Worm (Caenorhabditis elegans) whole organism, early embryonic: ENCODE measurements around the gene pdzd-8.
A peak's percentile ranks its signal among the peaks of the same experiment; 100 is the strongest.

ENCODE experiments used
- B0310.2 ChIP-seq: sonication (generic microtip); optimal IDR thresholded peaks from 2 replicates; lab custom pipeline; 2016; ENCODE audit warnings: mild to moderate bottlenecking, missing genetic modification characterization, missing compliant biosample characterization
- F13C5.2 ChIP-seq: sonication (generic microtip); optimal IDR thresholded peaks from 2 replicates; lab custom pipeline; 2017; ENCODE audit warnings: mild to moderate bottlenecking, missing genetic modification characterization, inconsistent platforms, missing compliant biosample characterization
- aly-1 ChIP-seq: sonication (generic microtip); optimal IDR thresholded peaks from 2 replicates; lab custom pipeline; 2016; ENCODE audit warnings: missing genetic modification characterization, missing compliant biosample characterization
- ama-1 ChIP-seq: fragments of 150-350 bp; optimal IDR thresholded peaks from 2 replicates; lab custom pipeline; 2014
- ceh-13 ChIP-seq: fragments of 200-800 bp; sonication (Bioruptor generic); optimal IDR thresholded peaks from 2 replicates; lab custom pipeline; 2018; ENCODE audit warnings: mild to moderate bottlenecking, missing genetic modification characterization, missing compliant biosample characterization
- ceh-36 ChIP-seq: sonication (generic microtip); optimal IDR thresholded peaks from 2 replicates; lab custom pipeline; 2016; ENCODE audit warnings: missing genetic modification characterization, inconsistent platforms, missing compliant biosample characterization
- ets-7 ChIP-seq: sonication (generic microtip); optimal IDR thresholded peaks from 2 replicates; lab custom pipeline; 2016; ENCODE audit warnings: missing genotype, missing genetic modification characterization, missing compliant biosample characterization
- flt-1 ChIP-seq: fragments of 200-800 bp; sonication (Bioruptor generic); IDR thresholded peaks from 2 replicates; pipeline ENCODE4 v1.3.6; 2022; ENCODE audit warnings: missing genetic modification characterization, missing compliant biosample characterization
- hmbx-1 ChIP-seq: sonication (generic microtip); optimal IDR thresholded peaks from 2 replicates; lab custom pipeline; 2016; ENCODE audit warnings: mild to moderate bottlenecking, missing genetic modification characterization, missing compliant biosample characterization
- hmg-4 ChIP-seq: fragments of 200-800 bp; sonication (Bioruptor generic); optimal IDR thresholded peaks from 2 replicates; lab custom pipeline; 2018; ENCODE audit warnings: mild to moderate bottlenecking, missing genetic modification characterization, missing compliant biosample characterization
- hnd-1 ChIP-seq: sonication (generic microtip); optimal IDR thresholded peaks from 2 replicates; lab custom pipeline; 2016; ENCODE audit warnings: missing genetic modification characterization, missing compliant biosample characterization
- pes-1 ChIP-seq: fragments of 200-800 bp; sonication (Bioruptor generic); IDR thresholded peaks from 2 replicates; pipeline ENCODE4 v1.3.6; 2022; ENCODE audit warnings: missing genetic modification reagents, missing genetic modification characterization, missing compliant biosample characterization
- scrt-1 ChIP-seq: fragments of 200-800 bp; sonication (Bioruptor generic); IDR thresholded peaks from 2 replicates; pipeline ENCODE4 v1.3.6; 2022; ENCODE audit warnings: missing genetic modification characterization, missing compliant biosample characterization
- sea-1 ChIP-seq: fragments of 200-800 bp; sonication (Bioruptor generic); conservative IDR thresholded peaks from 2 replicates; pipeline ENCODE4 v1.3.6; 2022; ENCODE audit warnings: missing genetic modification characterization, missing compliant biosample characterization
- tbx-11 ChIP-seq: fragments of 200-800 bp; sonication (Bioruptor generic); IDR thresholded peaks from 2 replicates; pipeline ENCODE4 v1.3.6; 2022; ENCODE audit warnings: missing genetic modification characterization, missing compliant biosample characterization
- tbx-37 ChIP-seq: fragments of 200-800 bp; sonication (Bioruptor generic); conservative IDR thresholded peaks from 2 replicates; pipeline ENCODE4 v1.3.6; 2022; ENCODE audit warnings: missing genetic modification reagents, missing genetic modification characterization, missing compliant biosample characterization
- tra-4 ChIP-seq: sonication (generic microtip); optimal IDR thresholded peaks from 2 replicates; lab custom pipeline; 2017; ENCODE audit warnings: missing genetic modification characterization, missing compliant biosample characterization

Gene pdzd-8

DNA sequence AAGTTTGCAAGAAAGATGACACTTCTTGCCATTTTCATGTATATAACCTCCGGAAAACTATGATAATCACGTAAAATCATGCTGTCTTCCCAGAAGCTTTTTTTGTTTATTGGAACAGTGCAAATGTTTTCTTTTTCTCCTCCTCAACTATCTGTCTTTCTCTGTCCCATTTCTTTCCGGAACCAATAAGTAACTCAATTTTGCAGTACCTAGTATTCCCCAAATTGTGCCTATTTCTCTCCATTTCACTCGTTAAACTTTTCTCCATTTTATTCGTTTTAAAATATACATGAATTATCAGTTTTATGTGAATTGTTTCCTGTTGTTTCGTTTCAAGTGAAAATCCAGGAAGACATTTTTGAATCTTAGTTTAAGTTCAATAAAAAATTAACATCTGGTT lies 31.9 kb upstream of the pdzd-8 start:
- TF ChIP-seq ets-7 (tag; lab: Kevin White, UChicago) (no peak), scrt-1 (GFP tag; lab: Robert Waterston, UW) (no peak), aly-1 (tag; lab: Kevin White, UChicago) (no peak), B0310.2 (tag; lab: Kevin White, UChicago) (no peak), ama-1 (lab: Kevin White, UChicago) (no peak), pes-1 (GFP tag; lab: Robert Waterston, UW) (no peak), F13C5.2 (no peak), flt-1 (no peak)

DNA sequence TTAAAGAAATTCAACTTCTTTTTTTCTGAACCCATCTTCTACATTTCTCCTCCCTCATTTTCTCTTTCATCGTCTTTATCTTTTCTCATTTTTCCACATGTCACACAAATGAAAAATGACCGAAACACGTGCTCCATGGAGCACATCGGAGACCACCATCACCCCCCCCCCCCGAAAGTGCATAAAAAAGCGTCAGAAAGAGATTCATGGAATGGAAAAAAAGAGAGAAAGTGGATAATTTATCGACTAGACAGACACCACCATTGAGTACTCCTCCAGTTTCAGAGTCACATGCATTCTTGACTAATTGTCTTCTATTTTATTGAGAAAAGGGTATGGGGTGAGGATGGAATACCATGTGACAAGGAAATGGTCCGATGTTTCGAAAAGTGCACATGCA lies 28.2 kb upstream of the pdzd-8 start:
- TF ChIP-seq B0310.2 (tag; lab: Kevin White, UChicago) (no peak), hnd-1 (tag; lab: Kevin White, UChicago) (no peak), ama-1 (lab: Kevin White, UChicago) (no peak), hmbx-1 (tag; lab: Kevin White, UChicago) (no peak), ets-7 (tag; lab: Kevin White, UChicago) (no peak), hmg-4 (GFP tag; lab: Kevin White, UChicago) (no peak), aly-1 (tag; lab: Kevin White, UChicago) (no peak), pes-1 (GFP tag; lab: Robert Waterston, UW) (no peak), ceh-36 (tag; lab: Kevin White, UChicago) (no peak), flt-1 (no peak), ceh-13 (GFP tag; lab: Kevin White, UChicago) (no peak), tbx-11 (GFP tag; lab: Robert Waterston, UW) (no peak), tra-4 (no peak), tbx-37 (GFP tag; lab: Robert Waterston, UW) (no peak), F13C5.2 (no peak), scrt-1 (GFP tag; lab: Robert Waterston, UW) (no peak), sea-1 (GFP tag; lab: Robert Waterston, UW) (no peak)

DNA sequence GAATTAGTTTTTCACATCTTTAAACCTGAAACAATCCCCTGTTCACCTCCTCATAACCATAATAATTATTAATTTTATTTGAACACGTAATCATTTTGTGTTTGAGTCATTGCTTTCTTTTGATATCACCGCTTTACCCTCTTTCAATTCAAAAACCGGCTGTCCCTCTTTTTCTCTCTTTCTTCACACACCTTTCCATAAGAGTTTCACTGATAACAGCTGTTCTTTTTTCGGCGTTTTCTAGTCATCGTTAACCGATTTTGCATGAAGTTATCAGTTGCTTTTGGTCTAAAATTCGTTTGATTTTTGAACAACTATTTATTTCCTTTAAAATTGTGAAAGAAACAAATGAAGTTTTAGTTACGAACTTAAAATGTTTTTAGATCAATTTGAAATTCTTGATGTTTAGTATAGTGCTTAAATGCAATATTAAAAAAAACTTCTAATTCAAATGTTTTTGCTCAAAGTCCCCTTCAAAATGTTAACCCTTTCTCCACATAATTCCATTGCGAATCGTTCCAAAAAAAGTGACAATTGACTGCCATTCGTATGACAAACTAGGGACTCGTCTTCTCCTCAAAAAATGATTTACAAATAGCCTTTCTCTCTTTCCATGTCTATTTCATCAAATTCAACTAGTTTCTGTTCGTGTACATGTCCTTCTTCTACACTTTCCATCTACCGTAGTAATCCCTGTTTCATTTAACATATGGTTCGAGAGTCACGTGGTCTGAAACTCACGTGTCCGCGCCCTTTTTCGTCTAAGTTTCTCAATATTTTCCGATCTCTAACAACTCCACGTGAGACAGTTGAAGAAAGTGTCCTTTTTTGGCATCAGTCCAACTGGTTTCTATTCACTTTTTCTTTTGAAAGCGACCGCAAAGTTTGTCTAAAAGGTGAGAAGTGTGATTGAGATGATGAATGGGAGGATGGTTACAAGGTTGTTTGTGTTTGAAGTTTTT lies 26.0 kb upstream of the pdzd-8 start:
- TF ChIP-seq ets-7 (tag; lab: Kevin White, UChicago) (no peak), F13C5.2 (no peak)

DNA sequence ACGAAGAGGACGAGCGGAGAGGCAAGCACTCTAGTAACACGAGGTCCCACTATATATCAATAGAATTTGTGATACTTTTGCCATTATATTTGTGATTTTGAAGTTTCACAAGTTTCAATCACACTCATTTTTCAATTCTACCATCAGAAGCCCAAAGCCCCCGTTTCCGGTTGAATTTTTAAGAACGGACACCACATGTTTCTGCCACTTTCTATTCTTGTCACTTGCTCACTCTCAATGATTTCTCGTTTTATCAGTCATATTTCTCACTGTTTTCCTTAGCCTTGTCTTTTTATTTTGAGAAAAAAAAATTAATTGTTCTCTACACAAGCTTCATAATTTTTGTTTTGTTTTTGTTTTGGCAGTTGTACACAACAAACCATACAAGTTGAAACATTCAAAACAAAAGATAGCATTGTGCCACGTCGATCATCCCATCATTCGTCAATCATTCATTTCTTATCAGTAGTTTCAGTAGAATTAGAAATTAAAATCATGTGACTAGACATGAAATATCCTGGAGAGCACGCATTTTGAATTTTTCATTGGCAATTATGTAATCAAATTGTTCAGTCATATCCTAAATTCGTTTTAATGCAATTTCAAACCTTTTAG lies 23.3 kb upstream of the pdzd-8 start:
- TF ChIP-seq ets-7 (tag; lab: Kevin White, UChicago), result no peak
- TF ChIP-seq B0310.2 (tag; lab: Kevin White, UChicago), result no peak
- TF ChIP-seq hnd-1 (tag; lab: Kevin White, UChicago), result no peak
- TF ChIP-seq F13C5.2, result no peak
- no peak for TF ChIP-seq hmbx-1 (tag; lab: Kevin White, UChicago)
- no peak for TF ChIP-seq scrt-1 (GFP tag; lab: Robert Waterston, UW)
- no peak for TF ChIP-seq tra-4
- no peak for TF ChIP-seq aly-1 (tag; lab: Kevin White, UChicago)
- no peak for TF ChIP-seq pes-1 (GFP tag; lab: Robert Waterston, UW)
- TF ChIP-seq flt-1, result no peak

DNA sequence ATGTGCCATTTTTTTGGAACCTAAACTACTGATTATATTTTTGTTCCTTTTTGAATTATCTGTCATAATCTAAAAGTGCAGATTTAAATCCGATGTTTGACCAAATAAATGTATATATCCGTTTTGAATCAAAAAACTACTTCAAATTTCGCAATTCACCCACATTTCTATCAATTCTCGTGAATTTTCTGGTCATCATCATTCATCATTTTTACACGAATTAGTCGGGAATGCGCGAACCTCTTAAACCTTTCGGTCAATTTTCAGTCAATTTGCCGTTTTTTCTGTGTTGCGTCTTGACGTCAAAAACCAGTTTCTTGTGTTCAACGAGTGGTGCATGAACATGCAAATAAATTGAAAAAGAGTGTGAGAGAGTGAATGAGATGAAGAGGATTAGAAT lies 21.2 kb upstream of the pdzd-8 start:
- TF ChIP-seq scrt-1 (GFP tag; lab: Robert Waterston, UW), result no peak
- no peak for TF ChIP-seq F13C5.2
- no peak for TF ChIP-seq hmg-4 (GFP tag; lab: Kevin White, UChicago)
- TF ChIP-seq sea-1 (GFP tag; lab: Robert Waterston, UW), result no peak
- no peak for TF ChIP-seq ceh-13 (GFP tag; lab: Kevin White, UChicago)

DNA sequence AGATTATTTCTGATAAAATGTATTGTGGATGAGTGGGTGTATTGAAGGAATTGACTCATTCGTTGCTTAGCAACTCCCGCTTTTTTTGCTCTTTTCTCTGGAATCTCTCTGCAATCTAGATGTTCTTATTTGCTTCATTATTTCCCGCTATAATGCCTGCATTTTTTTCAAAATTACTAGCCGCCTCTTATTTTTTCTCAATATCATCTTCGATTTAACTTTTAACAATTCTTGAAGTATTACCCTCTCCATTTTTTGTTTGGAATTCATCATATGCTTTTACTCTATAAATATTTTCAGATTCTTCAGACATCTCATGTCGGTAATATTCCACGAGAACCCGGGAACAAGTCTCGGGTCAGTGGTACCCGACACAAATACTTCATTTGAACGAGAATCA lies 19.1 kb upstream of the pdzd-8 start, which contains the start of gene tpra-1:
tpra-1 (plus strand) TSS at position 301 of the 400 bp plus-strand sequence.
- TF ChIP-seq ets-7 (tag; lab: Kevin White, UChicago) (no peak), B0310.2 (tag; lab: Kevin White, UChicago) (no peak), aly-1 (tag; lab: Kevin White, UChicago) (no peak), sea-1 (GFP tag; lab: Robert Waterston, UW) (no peak), scrt-1 (GFP tag; lab: Robert Waterston, UW) (no peak), F13C5.2 (no peak), pes-1 (GFP tag; lab: Robert Waterston, UW) (no peak), tbx-37 (GFP tag; lab: Robert Waterston, UW) (no peak)

DNA sequence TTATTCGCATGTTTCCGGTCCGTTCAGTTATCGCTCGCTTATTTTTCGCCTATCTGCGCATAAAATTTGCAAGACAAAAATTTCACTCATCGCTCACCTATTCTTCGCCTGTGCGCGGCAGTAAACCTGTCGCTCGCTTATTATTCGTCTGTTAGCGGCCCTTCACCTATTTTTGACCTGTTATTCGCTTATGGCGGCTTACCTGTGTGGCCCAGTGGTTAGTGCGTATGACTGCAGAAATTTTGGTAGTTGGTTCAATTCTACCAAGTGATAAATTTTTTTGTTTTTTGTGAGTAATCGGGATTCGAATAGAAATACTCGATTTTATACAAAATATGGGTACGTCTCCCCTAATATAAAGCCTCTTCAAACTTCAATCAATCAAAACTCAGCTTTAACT lies 11.3 kb upstream of the pdzd-8 start:
- peak; percentile 86 for TF ChIP-seq scrt-1 (GFP tag; lab: Robert Waterston, UW)
- peak; percentile 84 for TF ChIP-seq sea-1 (GFP tag; lab: Robert Waterston, UW)
- peak; percentile 92 for TF ChIP-seq pes-1 (GFP tag; lab: Robert Waterston, UW)
- peak; percentile 87 for TF ChIP-seq flt-1
- TF ChIP-seq tbx-11 (GFP tag; lab: Robert Waterston, UW), result peak; percentile 82
- peak; percentile 78 for TF ChIP-seq tbx-37 (GFP tag; lab: Robert Waterston, UW)

DNA sequence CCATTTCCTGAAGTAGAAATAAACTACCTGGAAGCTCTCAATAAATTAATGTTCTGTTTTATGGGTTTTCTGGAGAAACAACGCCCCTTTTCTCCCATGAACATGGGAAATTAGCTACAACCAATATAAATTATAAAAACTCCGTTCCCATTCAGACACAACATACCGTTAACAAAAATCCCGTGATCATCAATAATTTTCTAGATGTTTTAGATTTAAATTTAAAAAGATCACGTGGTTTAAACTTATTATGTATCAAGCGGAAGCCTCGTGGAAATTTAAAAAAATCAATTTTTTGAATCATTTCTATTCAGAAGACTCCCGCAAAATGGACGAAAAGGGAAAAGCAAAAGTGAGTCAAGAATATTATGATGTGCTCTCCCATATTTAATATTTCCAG lies 9.4 kb upstream of the pdzd-8 start, which contains the start of gene C53B4.2:
C53B4.2 (plus strand) TSS at position 301 of the 400 bp plus-strand sequence.
- TF ChIP-seq aly-1 (tag; lab: Kevin White, UChicago) (no peak), pes-1 (GFP tag; lab: Robert Waterston, UW) (no peak), F13C5.2 (no peak), hnd-1 (tag; lab: Kevin White, UChicago) (no peak), sea-1 (GFP tag; lab: Robert Waterston, UW) (no peak), ceh-13 (GFP tag; lab: Kevin White, UChicago) (no peak), flt-1 (no peak), ama-1 (lab: Kevin White, UChicago) (no peak), B0310.2 (tag; lab: Kevin White, UChicago) (no peak), ets-7 (tag; lab: Kevin White, UChicago) (no peak), scrt-1 (GFP tag; lab: Robert Waterston, UW) (no peak), tra-4 (no peak), ceh-36 (tag; lab: Kevin White, UChicago) (no peak), hmg-4 (GFP tag; lab: Kevin White, UChicago) (no peak)
